Fruit fly (Drosophila melanogaster): ENCODE data around the gene ND-B14.5B.
A peak's percentile ranks its signal among the peaks of the same experiment; 100 is the strongest.

Gene ND-B14.5B

dm6 chr2L:3105895-3106294 lies 39.8 kb downstream of the ND-B14.5B start (continued):
- TF ChIP-seq CG12299 (tag; optimal IDR thresholded peaks at IDR 0.05), result no peak
- TF ChIP-seq Aef1 (GFP tag; IDR thresholded peaks at IDR 0.05), result peak; percentile 11; the same call in 1 of the 3 replicates
- TF ChIP-seq CG4730 (GFP tag; IDR thresholded peaks at IDR 0.05), result no peak
- peak; percentile 75 for TF ChIP-seq Drgx (GFP tag; IDR thresholded peaks at IDR 0.05)
- TF ChIP-seq Rfx (GFP tag; IDR thresholded peaks at IDR 0.05), result peak; percentile 29; the same call in 1 of the 2 replicates
- peak; percentile 48 for TF ChIP-seq Mad (GFP tag; optimal IDR thresholded peaks at IDR 0.05)
- TF ChIP-seq emc (GFP tag; optimal IDR thresholded peaks at IDR 0.05), result no peak
- TF ChIP-seq Hey (tag; optimal IDR thresholded peaks at IDR 0.05), result no peak
- no peak for TF ChIP-seq CG13775 (GFP tag; optimal IDR thresholded peaks at IDR 0.05)
- TF ChIP-seq CG10979 (tag; optimal IDR thresholded peaks at IDR 0.05), result peak; percentile 54
- peak; percentile 10 for TF ChIP-seq ind (GFP tag; optimal IDR thresholded peaks at IDR 0.05)
- TF ChIP-seq Ptx1 (GFP tag; IDR thresholded peaks at IDR 0.05), result no peak
- no peak for TF ChIP-seq CG17186 (GFP tag; optimal IDR thresholded peaks at IDR 0.05)
- peak; percentile 28 for TF ChIP-seq Ssrp (tag; optimal IDR thresholded peaks at IDR 0.05)
- peak; percentile 13 for TF ChIP-seq lab (GFP tag; optimal IDR thresholded peaks at IDR 0.05)
- no peak for TF ChIP-seq TFAM (GFP tag; optimal IDR thresholded peaks at IDR 0.05)
- TF ChIP-seq chif (GFP tag; optimal IDR thresholded peaks at IDR 0.05), result peak in 1 of 2 experiments; percentile 15
- peak; percentile 51 for TF ChIP-seq Blimp-1 (GFP tag; optimal IDR thresholded peaks at IDR 0.05)
- TF ChIP-seq ara (GFP tag; IDR thresholded peaks at IDR 0.05), result peak; percentile 28; the same call in 1 of the 2 replicates
- TF ChIP-seq row (GFP tag; IDR thresholded peaks at IDR 0.05), result peak; percentile 42
- 0 out of 3 replicates have a peak, but pooled peaks have one; percentile 13 for TF ChIP-seq zfh1 (GFP tag; IDR thresholded peaks at IDR 0.05)
- TF ChIP-seq CG31224 (GFP tag; IDR thresholded peaks at IDR 0.05), result no peak
- TF ChIP-seq ci (GFP tag; IDR thresholded peaks at IDR 0.05), result peak; percentile 41; the same call in 2 of the 3 replicates
- 0 out of 2 replicates have a peak, but pooled peaks have one; percentile 14 for TF ChIP-seq ssp (GFP tag; IDR thresholded peaks at IDR 0.05)
- peak; percentile 43; the same call in 1 of the 3 replicates for TF ChIP-seq ken (GFP tag; IDR thresholded peaks at IDR 0.05)
- TF ChIP-seq Dek (tag; optimal IDR thresholded peaks at IDR 0.05), result no peak
- no peak for TF ChIP-seq nau (GFP tag; optimal IDR thresholded peaks at IDR 0.05)
- peak; percentile 37 for TF ChIP-seq Hsf (GFP tag; optimal IDR thresholded peaks at IDR 0.05)
- no peak for TF ChIP-seq CG3281 (GFP tag; optimal IDR thresholded peaks at IDR 0.05)
- TF ChIP-seq nom (GFP tag; optimal IDR thresholded peaks at IDR 0.05), result peak; percentile 28
- TF ChIP-seq cg (GFP tag; optimal IDR thresholded peaks at IDR 0.05), result no peak
- 0 out of 2 replicates have a peak, but pooled peaks have one; percentile 23 for TF ChIP-seq wor (GFP tag; IDR thresholded peaks at IDR 0.05)
- no peak for TF ChIP-seq ash1 (GFP tag; optimal IDR thresholded peaks at IDR 0.05)
- TF ChIP-seq CG17802 (tag; optimal IDR thresholded peaks at IDR 0.05), result no peak
- no peak for TF ChIP-seq pros (GFP tag; optimal IDR thresholded peaks at IDR 0.05)
- 0 out of 3 replicates have a peak, but pooled peaks have one; percentile 53 for TF ChIP-seq otp (GFP tag; IDR thresholded peaks at IDR 0.05)
- TF ChIP-seq CG4424 (GFP tag; optimal IDR thresholded peaks at IDR 0.05), result peak; percentile 44
- TF ChIP-seq ewg (GFP tag; optimal IDR thresholded peaks at IDR 0.05), result no peak
- TF ChIP-seq Rx (GFP tag; IDR thresholded peaks at IDR 0.05), result 0 out of 2 replicates have a peak, but pooled peaks have one; percentile 7
- peak; percentile 65; the same call in 1 of the 2 replicates for TF ChIP-seq Xrp1 (GFP tag; IDR thresholded peaks at IDR 0.05)
- TF ChIP-seq yki (optimal IDR thresholded peaks at IDR 0.05), result no peak
- peak; percentile 52 for TF ChIP-seq phol (tag; optimal IDR thresholded peaks at IDR 0.05)
- TF ChIP-seq CG6689 (GFP tag; IDR thresholded peaks at IDR 0.05), result 0 out of 2 replicates have a peak, but pooled peaks have one; percentile 32
- peak; percentile 1 for TF ChIP-seq CG15601 (tag; optimal IDR thresholded peaks at IDR 0.05)
- 0 out of 3 replicates have a peak, but pooled peaks have one; percentile 63 for TF ChIP-seq CG11093 (GFP tag; IDR thresholded peaks at IDR 0.05)
- peak; percentile 9 for TF ChIP-seq mam (GFP tag; optimal IDR thresholded peaks at IDR 0.05)
- peak; percentile 18 for TF ChIP-seq Asciz (GFP tag; optimal IDR thresholded peaks at IDR 0.05)
- TF ChIP-seq Adf1 (GFP tag; IDR thresholded peaks at IDR 0.05), result no peak
- TF ChIP-seq prd (optimal IDR thresholded peaks at IDR 0.05), result no peak
- TF ChIP-seq prd (GFP tag; IDR thresholded peaks at IDR 0.05), result peak; percentile 59; the same call in 1 of the 3 replicates
- no peak for TF ChIP-seq wdn (GFP tag; IDR thresholded peaks at IDR 0.05)

Measured in whole organism, embryonic.